Fruit fly (Drosophila melanogaster) whole organism, prepupa: Measurements from ENCODE around the gene Helz.

Source experiments
- Blimp-1 ChIP-seq: fragments of 200-800 bp; sonication (Bioruptor generic); optimal IDR thresholded peaks from 3 replicates; lab custom pipeline; 2017; ENCODE audit warnings: missing biosample characterization, missing genetic modification characterization, mild to moderate bottlenecking, moderate library complexity, missing genetic modification reagents
- CG10669 ChIP-seq: fragments of 200-800 bp; sonication (Bioruptor generic); optimal IDR thresholded peaks from 3 replicates; lab custom pipeline; 2018; ENCODE audit warnings: missing biosample characterization, mild to moderate bottlenecking, missing genetic modification characterization, moderate library complexity
- CG11294 ChIP-seq: fragments of 200-800 bp; sonication (Bioruptor generic); IDR thresholded peaks from 2 replicates; pipeline ENCODE4 v1.3.6; 2022; ENCODE audit warnings: missing biosample characterization, missing genetic modification characterization
- CG11762 ChIP-seq: fragments of 200-800 bp; sonication (Bioruptor generic); optimal IDR thresholded peaks from 3 replicates; lab custom pipeline; 2016; ENCODE audit warnings: missing biosample characterization, missing genetic modification characterization; ENCODE audit not compliant: insufficient read depth
- CG11902 ChIP-seq: fragments of 200-800 bp; sonication (Bioruptor generic); optimal IDR thresholded peaks from 3 replicates; lab custom pipeline; 2016; ENCODE audit warnings: missing biosample characterization, missing genetic modification characterization
- CG15336 ChIP-seq: fragments of 200-800 bp; sonication (Bioruptor generic); IDR thresholded peaks from 2 replicates; pipeline ENCODE4 v1.3.6; 2022; ENCODE audit warnings: missing biosample characterization, missing genetic modification characterization
- CG1621 ChIP-seq: fragments of 200-800 bp; sonication (Bioruptor generic); optimal IDR thresholded peaks from 3 replicates; lab custom pipeline; 2018; ENCODE audit warnings: missing biosample characterization, mild to moderate bottlenecking, missing genetic modification characterization
- CG31627 ChIP-seq: fragments of 200-800 bp; sonication (Bioruptor generic); optimal IDR thresholded peaks from 3 replicates; lab custom pipeline; 2016; ENCODE audit warnings: missing biosample characterization, missing genetic modification characterization
- CG34406 ChIP-seq: fragments of 200-800 bp; sonication (Bioruptor generic); optimal IDR thresholded peaks from 3 replicates; lab custom pipeline; 2016; ENCODE audit warnings: missing biosample characterization, missing genetic modification characterization
- CG3919 ChIP-seq: fragments of 200-800 bp; sonication (Bioruptor generic); optimal IDR thresholded peaks from 3 replicates; lab custom pipeline; 2016; ENCODE audit warnings: missing biosample characterization, missing genetic modification characterization
- CG4318 ChIP-seq: fragments of 200-800 bp; sonication (Bioruptor generic); optimal IDR thresholded peaks from 3 replicates; lab custom pipeline; 2017; ENCODE audit warnings: missing biosample characterization, mild to moderate bottlenecking, missing genetic modification characterization
- CG6276 ChIP-seq: fragments of 200-800 bp; sonication (Bioruptor generic); optimal IDR thresholded peaks from 2 replicates; lab custom pipeline; 2017; ENCODE audit warnings: missing biosample characterization, mild to moderate bottlenecking, missing genetic modification characterization
- CG6792 ChIP-seq: fragments of 200-800 bp; sonication (Bioruptor generic); optimal IDR thresholded peaks from 3 replicates; lab custom pipeline; 2016; ENCODE audit warnings: missing biosample characterization, missing genetic modification characterization
- CG7368 ChIP-seq: fragments of 200-800 bp; sonication (Bioruptor generic); optimal IDR thresholded peaks from 3 replicates; lab custom pipeline; 2016; ENCODE audit warnings: missing biosample characterization, missing genetic modification characterization
- CG8119 ChIP-seq: fragments of 200-800 bp; sonication (Bioruptor generic); IDR thresholded peaks from 3 replicates; pipeline ENCODE4 v1.3.6; 2022; ENCODE audit warnings: missing biosample characterization, missing genetic modification characterization
- CG8319 ChIP-seq: fragments of 200-800 bp; sonication (Bioruptor generic); optimal IDR thresholded peaks from 3 replicates; lab custom pipeline; 2016; ENCODE audit warnings: missing biosample characterization, missing genetic modification characterization
- CG9139 ChIP-seq: fragments of 200-800 bp; sonication (Bioruptor generic); optimal IDR thresholded peaks from 3 replicates; lab custom pipeline; 2017; ENCODE audit warnings: missing biosample characterization, mild to moderate bottlenecking, missing genetic modification characterization
- Eip78C ChIP-seq: fragments of 200-800 bp; sonication (Bioruptor generic); peaks from one replicate; lab custom pipeline; 2016; ENCODE audit warnings: missing biosample characterization, missing genetic modification characterization
- Ets21C ChIP-seq: fragments of 200-800 bp; sonication (Bioruptor generic); optimal IDR thresholded peaks from 3 replicates; lab custom pipeline; 2016; ENCODE audit warnings: missing biosample characterization, missing genetic modification characterization
- Ets96B ChIP-seq: fragments of 200-800 bp; optimal IDR thresholded peaks from 2 replicates; lab custom pipeline; 2019; ENCODE audit warnings: missing biosample characterization, mild to moderate bottlenecking, missing genetic modification characterization, moderate library complexity
- Gug ChIP-seq: fragments of 200-800 bp; sonication (Bioruptor generic); IDR thresholded peaks from 2 replicates; pipeline ENCODE4 v1.3.6; 2022; ENCODE audit warnings: missing biosample characterization, missing genetic modification characterization
- Hr38 ChIP-seq: sonication (Bioruptor generic); optimal IDR thresholded peaks from 2 replicates; lab custom pipeline; 2016; ENCODE audit warnings: missing biosample characterization, missing genetic modification characterization
- Hr39 ChIP-seq: fragments of 200-800 bp; sonication (Bioruptor generic); optimal IDR thresholded peaks from 2 replicates; lab custom pipeline; 2016; ENCODE audit warnings: missing biosample characterization, missing genetic modification characterization
- Hr4 ChIP-seq: fragments of 200-800 bp; sonication (Bioruptor generic); optimal IDR thresholded peaks from 3 replicates; lab custom pipeline; 2016; ENCODE audit warnings: missing biosample characterization, missing genetic modification characterization
- Met ChIP-seq: fragments of 200-800 bp; sonication (Bioruptor generic); optimal IDR thresholded peaks from 3 replicates; lab custom pipeline; 2016; ENCODE audit warnings: missing biosample characterization, missing genetic modification characterization
- Smox ChIP-seq: fragments of 200-800 bp; sonication (Bioruptor generic); optimal IDR thresholded peaks from 3 replicates; lab custom pipeline; 2016; ENCODE audit warnings: missing biosample characterization, missing genetic modification characterization
- Sox102F ChIP-seq: fragments of 200-800 bp; sonication (Bioruptor generic); optimal IDR thresholded peaks from 2 replicates; lab custom pipeline; 2016; ENCODE audit warnings: missing biosample characterization, mild to moderate bottlenecking, missing genetic modification characterization
- Sox14 ChIP-seq: fragments of 200-800 bp; sonication (Bioruptor generic); optimal IDR thresholded peaks from 3 replicates; lab custom pipeline; 2016; ENCODE audit warnings: missing biosample characterization, missing genetic modification characterization
- achi ChIP-seq: fragments of 200-800 bp; sonication (Bioruptor generic); optimal IDR thresholded peaks from 3 replicates; lab custom pipeline; 2016; ENCODE audit warnings: missing biosample characterization, missing genetic modification characterization
- acj6 ChIP-seq: fragments of 200-800 bp; sonication (Bioruptor generic); optimal IDR thresholded peaks from 3 replicates; lab custom pipeline; 2016; ENCODE audit warnings: missing biosample characterization, missing genetic modification characterization
- cyc ChIP-seq: fragments of 200-800 bp; sonication (Bioruptor generic); optimal IDR thresholded peaks from 3 replicates; lab custom pipeline; 2016; ENCODE audit warnings: missing biosample characterization, missing genetic modification characterization
- dac ChIP-seq: fragments of 200-800 bp; sonication (Bioruptor generic); optimal IDR thresholded peaks from 2 replicates; lab custom pipeline; 2017; ENCODE audit warnings: missing biosample characterization, mild to moderate bottlenecking, missing genetic modification characterization
- dsx ChIP-seq: fragments of 200-800 bp; optimal IDR thresholded peaks from 3 replicates; lab custom pipeline; 2019; ENCODE audit warnings: missing biosample characterization, mild to moderate bottlenecking, missing genetic modification characterization, moderate library complexity; ENCODE audit not compliant: poor library complexity, severe bottlenecking
- eg ChIP-seq: fragments of 200-800 bp; sonication (Bioruptor generic); IDR thresholded peaks from 3 replicates; pipeline ENCODE4 v1.3.6; 2022; ENCODE audit warnings: missing biosample characterization, missing genetic modification characterization
- fd59A ChIP-seq: fragments of 200-800 bp; sonication (Bioruptor generic); optimal IDR thresholded peaks from 2 replicates; lab custom pipeline; 2017; ENCODE audit warnings: missing biosample characterization, mild to moderate bottlenecking, missing genetic modification characterization, missing genetic modification reagents
- fd85E ChIP-seq: fragments of 200-800 bp; sonication (Bioruptor generic); optimal IDR thresholded peaks from 3 replicates; lab custom pipeline; 2016; ENCODE audit warnings: missing biosample characterization, missing genetic modification characterization
- fkh ChIP-seq: fragments of 200-800 bp; sonication (Bioruptor generic); optimal IDR thresholded peaks from 3 replicates; lab custom pipeline; 2017; ENCODE audit warnings: missing biosample characterization, mild to moderate bottlenecking, missing genetic modification characterization, moderate library complexity
- lz ChIP-seq: fragments of 200-800 bp; sonication (Bioruptor generic); optimal IDR thresholded peaks from 3 replicates; lab custom pipeline; 2016; ENCODE audit warnings: missing biosample characterization, missing genetic modification characterization
- net ChIP-seq: fragments of 200-800 bp; sonication (Bioruptor generic); optimal IDR thresholded peaks from 3 replicates; lab custom pipeline; 2016; ENCODE audit warnings: missing biosample characterization, missing genetic modification characterization
- pdm3 ChIP-seq: fragments of 200-800 bp; sonication (Bioruptor generic); optimal IDR thresholded peaks from 3 replicates; lab custom pipeline; 2016; ENCODE audit warnings: missing biosample characterization, missing genetic modification characterization
- spab ChIP-seq: fragments of 200-800 bp; sonication (Bioruptor generic); optimal IDR thresholded peaks from 2 replicates; lab custom pipeline; 2017; ENCODE audit warnings: missing biosample characterization, mild to moderate bottlenecking, missing genetic modification characterization, missing genetic modification reagents
- svp ChIP-seq: fragments of 200-800 bp; sonication (Bioruptor generic); peaks from one replicate; lab custom pipeline; 2016; ENCODE audit warnings: missing biosample characterization, missing genetic modification characterization
- topi ChIP-seq: fragments of 200-800 bp; sonication (Bioruptor generic); optimal IDR thresholded peaks from 3 replicates; lab custom pipeline; 2016; ENCODE audit warnings: missing biosample characterization, missing genetic modification characterization

Gene Helz

dm6 chr3L:14757464-14758384 is 32.0 kb upstream of the Helz start, which contains the start of gene CG42507 (continued):
- peak; percentile 55 for TF ChIP-seq svp (GFP tag; lab: Kevin White, UChicago)
- TF ChIP-seq spab (GFP tag; lab: Kevin White, UChicago): no peak
- TF ChIP-seq CG31627 (GFP tag; lab: Kevin White, UChicago): no peak
- no peak for TF ChIP-seq fd59A (GFP tag; lab: Kevin White, UChicago)
- no peak for TF ChIP-seq CG11762 (GFP tag; lab: Kevin White, UChicago)
- TF ChIP-seq Eip78C (GFP tag; lab: Kevin White, UChicago): no peak
- no peak for TF ChIP-seq acj6 (GFP tag; lab: Kevin White, UChicago)
- no peak; the same call in 1 of the 3 replicates for TF ChIP-seq eg (GFP tag; lab: Robert Waterston, UW)
- TF ChIP-seq dsx: peak; percentile 66
- TF ChIP-seq fd85E (GFP tag; lab: Kevin White, UChicago): no peak
- TF ChIP-seq dac (GFP tag; lab: Kevin White, UChicago): no peak
- no peak for TF ChIP-seq Blimp-1 (GFP tag; lab: Kevin White, UChicago)
- TF ChIP-seq CG11902 (GFP tag; lab: Kevin White, UChicago): no peak
- no peak for TF ChIP-seq Hr39
- TF ChIP-seq CG6276: peak; percentile 31
- no peak for TF ChIP-seq CG3919 (GFP tag; lab: Kevin White, UChicago)
- TF ChIP-seq topi (GFP tag; lab: Kevin White, UChicago): no peak
- no peak for TF ChIP-seq CG7368
- no peak for TF ChIP-seq Sox14 (GFP tag; lab: Kevin White, UChicago)

dm6 chr3L:14758730-14759096 is 31.0 kb upstream of the Helz start:
- TF ChIP-seq fd85E (GFP tag; lab: Kevin White, UChicago) (no peak), lz (GFP tag; lab: Kevin White, UChicago) (no peak), Hr39 (no peak), cyc (no peak), Blimp-1 (GFP tag; lab: Kevin White, UChicago) (no peak), CG1621 (tag; lab: Kevin White, UChicago) (no peak), Ets96B (no peak), achi (GFP tag; lab: Kevin White, UChicago) (no peak), Sox102F (GFP tag; lab: Kevin White, UChicago) (no peak), CG3919 (GFP tag; lab: Kevin White, UChicago) (no peak), Hr38 (no peak)

dm6 chr3L:14759097-14759795 is 30.5 kb upstream of the Helz start:
- TF ChIP-seq CG34406 (GFP tag; lab: Kevin White, UChicago): peak; percentile 100
- TF ChIP-seq CG10669: peak; percentile 99
- TF ChIP-seq Ets21C (GFP tag; lab: Kevin White, UChicago): peak; percentile 99
- TF ChIP-seq Hr4 (GFP tag; lab: Kevin White, UChicago): peak; percentile 100
- TF ChIP-seq acj6 (GFP tag; lab: Kevin White, UChicago): peak; percentile 100
- peak; percentile 99 for TF ChIP-seq fkh (GFP tag; lab: Kevin White, UChicago)
- peak; percentile 100 for TF ChIP-seq CG8119 (GFP tag; lab: Robert Waterston, UW)
- TF ChIP-seq Gug (GFP tag; lab: Robert Waterston, UW): peak; percentile 100
- TF ChIP-seq achi (GFP tag; lab: Kevin White, UChicago): peak; percentile 99
- TF ChIP-seq pdm3: peak; percentile 100
- peak; percentile 100 for TF ChIP-seq spab (GFP tag; lab: Kevin White, UChicago)
- TF ChIP-seq Met (GFP tag; lab: Kevin White, UChicago): peak; percentile 99
- TF ChIP-seq net (GFP tag; lab: Kevin White, UChicago): peak; percentile 100
- peak; percentile 100 for TF ChIP-seq CG15336 (GFP tag; lab: Robert Waterston, UW)
- peak; percentile 100 for TF ChIP-seq CG11762 (GFP tag; lab: Kevin White, UChicago)
- peak; percentile 99 for TF ChIP-seq lz (GFP tag; lab: Kevin White, UChicago)
- peak; percentile 99 for TF ChIP-seq fd59A (GFP tag; lab: Kevin White, UChicago)
- TF ChIP-seq CG11294 (GFP tag; lab: Robert Waterston, UW): peak; percentile 100
- peak; percentile 99 for TF ChIP-seq CG11902 (GFP tag; lab: Kevin White, UChicago)
- peak; percentile 99 for TF ChIP-seq Smox
- peak; percentile 99 for TF ChIP-seq dsx
- TF ChIP-seq CG6792 (GFP tag; lab: Kevin White, UChicago): peak; percentile 99
- TF ChIP-seq CG8319 (GFP tag; lab: Kevin White, UChicago): peak; percentile 99
- peak; percentile 100 for TF ChIP-seq Sox14 (GFP tag; lab: Kevin White, UChicago)
- peak; percentile 100 for TF ChIP-seq CG4318 (GFP tag; lab: Kevin White, UChicago)
- peak; percentile 100 for TF ChIP-seq Eip78C (GFP tag; lab: Kevin White, UChicago)
- TF ChIP-seq CG9139 (GFP tag; lab: Kevin White, UChicago): peak; percentile 99
- TF ChIP-seq topi (GFP tag; lab: Kevin White, UChicago): peak; percentile 99
- peak; percentile 100 for TF ChIP-seq CG3919 (GFP tag; lab: Kevin White, UChicago)
- peak; percentile 100 for TF ChIP-seq dac (GFP tag; lab: Kevin White, UChicago)
